Fruit fly (Drosophila melanogaster) whole organism, prepupa: ENCODE data around the gene CG33700.
A peak's percentile ranks its signal among the peaks of the same experiment; 100 is the strongest.

Experiments used
- CG11294 ChIP-seq: fragments of 200-800 bp; sonication (Bioruptor generic); IDR thresholded peaks from 2 replicates; pipeline ENCODE4 v1.3.6; 2022; ENCODE audit warnings: missing biosample characterization, missing genetic modification characterization
- CG32006 ChIP-seq: fragments of 200-800 bp; sonication (Bioruptor generic); optimal IDR thresholded peaks from 3 replicates; lab custom pipeline; 2017; ENCODE audit warnings: missing biosample characterization, mild to moderate bottlenecking, missing genetic modification characterization
- CG6276 ChIP-seq: fragments of 200-800 bp; sonication (Bioruptor generic); optimal IDR thresholded peaks from 2 replicates; lab custom pipeline; 2017; ENCODE audit warnings: missing biosample characterization, mild to moderate bottlenecking, missing genetic modification characterization
- CG6854 ChIP-seq: fragments of 200-800 bp; sonication (Bioruptor generic); optimal IDR thresholded peaks from 2 replicates; lab custom pipeline; 2017; ENCODE audit warnings: missing biosample characterization, mild to moderate bottlenecking, missing genetic modification characterization
- Hr38 ChIP-seq: sonication (Bioruptor generic); optimal IDR thresholded peaks from 2 replicates; lab custom pipeline; 2016; ENCODE audit warnings: missing biosample characterization, missing genetic modification characterization
- Lpt ChIP-seq: fragments of 200-800 bp; sonication (Bioruptor generic); optimal IDR thresholded peaks from 3 replicates; lab custom pipeline; 2016; ENCODE audit warnings: missing biosample characterization, missing genetic modification characterization
- OdsH ChIP-seq: fragments of 200-800 bp; sonication (Bioruptor generic); optimal IDR thresholded peaks from 3 replicates; lab custom pipeline; 2016; ENCODE audit warnings: missing biosample characterization, missing genetic modification characterization
- Sox14 ChIP-seq: fragments of 200-800 bp; sonication (Bioruptor generic); optimal IDR thresholded peaks from 3 replicates; lab custom pipeline; 2016; ENCODE audit warnings: missing biosample characterization, missing genetic modification characterization
- Sox15 ChIP-seq: fragments of 200-800 bp; sonication (Bioruptor generic); optimal IDR thresholded peaks from 3 replicates; lab custom pipeline; 2016; ENCODE audit warnings: missing biosample characterization, missing genetic modification characterization
- dac ChIP-seq: fragments of 200-800 bp; sonication (Bioruptor generic); optimal IDR thresholded peaks from 2 replicates; lab custom pipeline; 2017; ENCODE audit warnings: missing biosample characterization, mild to moderate bottlenecking, missing genetic modification characterization
- dsx ChIP-seq: fragments of 200-800 bp; optimal IDR thresholded peaks from 3 replicates; lab custom pipeline; 2019; ENCODE audit warnings: missing biosample characterization, mild to moderate bottlenecking, missing genetic modification characterization, moderate library complexity; ENCODE audit not compliant: poor library complexity, severe bottlenecking
- eg ChIP-seq: fragments of 200-800 bp; sonication (Bioruptor generic); IDR thresholded peaks from 3 replicates; pipeline ENCODE4 v1.3.6; 2022; ENCODE audit warnings: missing biosample characterization, missing genetic modification characterization

DNA sequence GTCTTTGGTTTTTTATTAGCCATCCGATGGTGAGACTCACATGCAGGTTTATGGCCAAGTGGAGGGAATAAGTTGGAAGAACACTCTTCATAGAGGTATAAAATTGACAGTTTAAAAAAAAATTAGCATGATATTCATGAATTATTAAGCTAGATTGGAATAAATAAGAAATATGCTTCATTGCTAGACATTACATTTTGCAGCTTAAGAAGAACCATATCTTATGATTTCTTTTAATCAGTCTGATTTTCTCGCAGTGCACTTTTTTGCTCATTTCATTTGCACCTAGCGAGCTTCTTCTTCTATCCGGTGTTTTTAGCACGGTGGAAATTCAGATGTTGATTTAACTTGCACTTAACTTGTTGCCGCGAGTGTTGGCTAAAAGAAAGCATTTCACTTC, 44.5 kb upstream of the CG33700 start:
- TF ChIP-seq Hr38 (no peak), dsx (no peak), CG32006 (GFP tag; lab: Kevin White, UChicago) (peak; percentile 59), Sox15 (GFP tag; lab: Kevin White, UChicago) (no peak), OdsH (GFP tag; lab: Kevin White, UChicago) (no peak), dac (GFP tag; lab: Kevin White, UChicago) (no peak), Sox14 (GFP tag; lab: Kevin White, UChicago) (no peak), CG6854 (no peak), Lpt (GFP tag; lab: Kevin White, UChicago) (no peak), CG11294 (GFP tag; lab: Robert Waterston, UW) (no peak), CG6276 (no peak), eg (peak; percentile 57; the same call in 1 of the 3 replicates)
